Fruit fly (Drosophila melanogaster): ENCODE results near the gene CG17841.

dm6 chrX:10318416-10318961 lies 49.4 kb upstream of the CG17841 start:
- TF ChIP-seq fru (GFP tag; optimal IDR thresholded peaks at IDR 0.05) = no peak
- no peak for TF ChIP-seq dl (GFP tag; optimal IDR thresholded peaks at IDR 0.05; ENCODE audit: insufficient read depth in 1 of 2, partially characterized antibody in 2 of 2)
- TF ChIP-seq Sp1 (GFP tag; optimal IDR thresholded peaks at IDR 0.05) = no peak
- no peak for TF ChIP-seq Rel (GFP tag; optimal IDR thresholded peaks at IDR 0.05)
- no peak for TF ChIP-seq Rel (tag; optimal IDR thresholded peaks at IDR 0.05)
- no peak for TF ChIP-seq GATAd (GFP tag; optimal IDR thresholded peaks at IDR 0.05)
- no peak for TF ChIP-seq tai (GFP tag; optimal IDR thresholded peaks at IDR 0.05)
- TF ChIP-seq sage (GFP tag; optimal IDR thresholded peaks at IDR 0.05) = no peak
- TF ChIP-seq usp (GFP tag; optimal IDR thresholded peaks at IDR 0.05) = no peak
- no peak for TF ChIP-seq Dif (GFP tag; optimal IDR thresholded peaks at IDR 0.05; ENCODE audit: partially characterized antibody)
- TF ChIP-seq N (GFP tag; optimal IDR thresholded peaks at IDR 0.05) = no peak

Data from whole organism, wandering third instar larva.